Fruit fly (Drosophila melanogaster): Measurements from ENCODE around the gene ush.

The ush gene

DNA sequence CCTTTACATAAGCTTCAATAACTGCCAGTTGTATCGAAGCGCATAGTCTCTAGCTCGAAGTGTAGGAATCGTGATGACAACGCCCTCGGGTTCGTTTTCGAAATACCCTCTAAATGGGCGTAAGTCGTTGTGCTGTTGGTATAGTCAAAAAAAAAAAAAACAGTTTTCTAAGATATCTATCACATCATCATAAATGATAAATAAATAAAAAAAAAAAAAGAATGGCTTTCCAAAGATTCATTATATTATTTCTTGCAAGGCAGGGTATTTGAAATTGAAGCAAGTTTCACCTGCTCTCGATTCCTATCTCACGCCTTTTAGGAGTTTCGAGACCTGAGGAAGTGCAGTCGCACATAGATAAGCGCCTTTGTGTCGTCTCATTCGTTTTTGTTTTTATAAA, 17.3 kb downstream of the ush start (continued):
- no peak for TF ChIP-seq CG13894 (tag; optimal IDR thresholded peaks at IDR 0.05)
- no peak for TF ChIP-seq CG31441 (GFP tag; IDR thresholded peaks at IDR 0.05)
- TF ChIP-seq ham (GFP tag; IDR thresholded peaks at IDR 0.05): no peak
- TF ChIP-seq CG8089 (GFP tag; optimal IDR thresholded peaks at IDR 0.05): no peak
- no peak for TF ChIP-seq CG1832 (GFP tag; optimal IDR thresholded peaks at IDR 0.05)
- peak; percentile 46 for TF ChIP-seq tio (GFP tag; optimal IDR thresholded peaks at IDR 0.05)
- peak; percentile 26 for TF ChIP-seq tin (GFP tag; optimal IDR thresholded peaks at IDR 0.05)
- no peak for TF ChIP-seq MBD-R2 (GFP tag; IDR thresholded peaks at IDR 0.05)
- 0 out of 2 replicates have a peak, but pooled peaks have one; percentile 12 for TF ChIP-seq Xrp1 (GFP tag; IDR thresholded peaks at IDR 0.05)
- no peak for TF ChIP-seq CG15011 (GFP tag; optimal IDR thresholded peaks at IDR 0.05)
- no peak for TF ChIP-seq ac (GFP tag; optimal IDR thresholded peaks at IDR 0.05)
- no peak for TF ChIP-seq CG11696 (GFP tag; IDR thresholded peaks at IDR 0.05)
- TF ChIP-seq slp2 (GFP tag; optimal IDR thresholded peaks at IDR 0.05): no peak
- 0 out of 2 replicates have a peak, but pooled peaks have one; percentile 37 for TF ChIP-seq CG43689 (GFP tag; IDR thresholded peaks at IDR 0.05)
- TF ChIP-seq pum (GFP tag; optimal IDR thresholded peaks at IDR 0.05): peak; percentile 4
- no peak for TF ChIP-seq sim (GFP tag; IDR thresholded peaks at IDR 0.05)
- no peak for TF ChIP-seq HLH54F (GFP tag; optimal IDR thresholded peaks at IDR 0.05)
- no peak for TF ChIP-seq Ets97D (GFP tag; optimal IDR thresholded peaks at IDR 0.05)
- no peak for TF ChIP-seq CoRest (tag; optimal IDR thresholded peaks at IDR 0.05)
- no peak for TF ChIP-seq CG15073 (GFP tag; optimal IDR thresholded peaks at IDR 0.05)
- TF ChIP-seq odd (GFP tag; optimal IDR thresholded peaks at IDR 0.05): no peak
- TF ChIP-seq CTCF (GFP tag; optimal IDR thresholded peaks at IDR 0.05): no peak
- TF ChIP-seq Hr78 (GFP tag; optimal IDR thresholded peaks at IDR 0.05): no peak
- TF ChIP-seq CG7357 (GFP tag; IDR thresholded peaks at IDR 0.05): no peak
- TF ChIP-seq Gsc (GFP tag; IDR thresholded peaks at IDR 0.05): no peak
- no peak for TF ChIP-seq Doc2 (GFP tag; IDR thresholded peaks at IDR 0.05)
- no peak for TF ChIP-seq Fer3 (tag; optimal IDR thresholded peaks at IDR 0.05)
- no peak for TF ChIP-seq CG9215 (GFP tag; IDR thresholded peaks at IDR 0.05)
- no peak for TF ChIP-seq CG12769 (tag; optimal IDR thresholded peaks at IDR 0.05)
- no peak for TF ChIP-seq CG33557 (GFP tag; optimal IDR thresholded peaks at IDR 0.05)
- TF ChIP-seq CG32532 (GFP tag; IDR thresholded peaks at IDR 0.05): no peak
- TF ChIP-seq CG11093 (GFP tag; IDR thresholded peaks at IDR 0.05): no peak
- no peak for TF ChIP-seq CG3726 (GFP tag; IDR thresholded peaks at IDR 0.05)
- no peak for TF ChIP-seq Scr (GFP tag; IDR thresholded peaks at IDR 0.05; ENCODE audit: partially characterized antibody)
- TF ChIP-seq D19A (tag; optimal IDR thresholded peaks at IDR 0.05): peak; percentile 92
- TF ChIP-seq ranshi (GFP tag; IDR thresholded peaks at IDR 0.05): peak; percentile 24; the same call in 1 of the 2 replicates
- TF ChIP-seq Dref (GFP tag; IDR thresholded peaks at IDR 0.05): no peak
- TF ChIP-seq Dip2 (GFP tag; IDR thresholded peaks at IDR 0.05): no peak
- no peak for TF ChIP-seq twi (tag; optimal IDR thresholded peaks at IDR 0.05)
- no peak for TF ChIP-seq CG10274 (GFP tag; optimal IDR thresholded peaks at IDR 0.05)
- TF ChIP-seq CG10209 (GFP tag; optimal IDR thresholded peaks at IDR 0.05): no peak
- TF ChIP-seq CG4617 (GFP tag; optimal IDR thresholded peaks at IDR 0.05; ENCODE audit: borderline replicate concordance): no peak
- TF ChIP-seq psq (GFP tag; optimal IDR thresholded peaks at IDR 0.05): no peak
- TF ChIP-seq pzg (GFP tag; optimal IDR thresholded peaks at IDR 0.05): no peak
- no peak for TF ChIP-seq D (optimal IDR thresholded peaks at IDR 0.05)
- no peak for TF ChIP-seq D (GFP tag; optimal IDR thresholded peaks at IDR 0.05)
- no peak for TF ChIP-seq CG2116 (GFP tag; optimal IDR thresholded peaks at IDR 0.05)
- TF ChIP-seq vvl (GFP tag; IDR thresholded peaks at IDR 0.05): peak; percentile 79
- no peak for TF ChIP-seq ash1 (GFP tag; optimal IDR thresholded peaks at IDR 0.05)
- no peak for TF ChIP-seq bigmax (GFP tag; optimal IDR thresholded peaks at IDR 0.05)
- TF ChIP-seq B-H2 (GFP tag; optimal IDR thresholded peaks at IDR 0.05): no peak
- TF ChIP-seq CG13287 (GFP tag; IDR thresholded peaks at IDR 0.05; ENCODE audit: partially characterized antibody): no peak
- no peak for TF ChIP-seq fu2 (GFP tag; optimal IDR thresholded peaks at IDR 0.05)

Measured in whole organism, embryonic.